Fruit fly (Drosophila melanogaster): Measurements from ENCODE around the gene Tsc1.

Gene Tsc1

DNA sequence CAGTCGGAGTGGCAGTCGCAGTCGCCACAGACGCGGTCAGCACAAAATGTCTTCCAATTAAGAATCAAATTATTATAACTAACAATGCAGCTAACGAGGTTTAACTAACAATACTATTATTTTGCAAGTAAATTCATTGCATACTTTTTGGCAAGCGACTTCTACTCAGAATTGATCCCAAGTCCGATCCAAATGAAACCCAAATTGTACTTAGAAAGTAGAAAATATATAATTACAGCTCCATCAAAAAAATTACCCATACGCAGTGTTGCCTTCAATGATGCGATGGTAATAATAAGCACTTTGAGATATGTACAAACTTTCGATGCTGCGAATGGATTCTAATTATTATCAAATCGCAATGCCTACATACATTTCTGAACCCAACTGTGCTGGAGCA is 13.7 kb downstream of the Tsc1 start (continued):
- TF ChIP-seq lz (GFP tag; optimal IDR thresholded peaks at IDR 0.05) (peak; percentile 51), CG9139 (GFP tag; optimal IDR thresholded peaks at IDR 0.05) (peak; percentile 29), cyc (GFP tag; optimal IDR thresholded peaks at IDR 0.05) (peak; percentile 20), CG8319 (GFP tag; optimal IDR thresholded peaks at IDR 0.05) (no peak), CG6792 (GFP tag; optimal IDR thresholded peaks at IDR 0.05) (peak; percentile 54), esn (GFP tag; optimal IDR thresholded peaks at IDR 0.05) (peak; percentile 59), Lpt (GFP tag; optimal IDR thresholded peaks at IDR 0.05) (no peak), topi (GFP tag; optimal IDR thresholded peaks at IDR 0.05) (peak; percentile 48), fd59A (GFP tag; optimal IDR thresholded peaks at IDR 0.05) (peak; percentile 61), spab (GFP tag; optimal IDR thresholded peaks at IDR 0.05) (peak; percentile 67), Hr4 (GFP tag; optimal IDR thresholded peaks at IDR 0.05) (peak; percentile 71), Gug (GFP tag; IDR thresholded peaks at IDR 0.05) (no peak), CG6808 (GFP tag; optimal IDR thresholded peaks at IDR 0.05) (peak; percentile 68), CG7368 (GFP tag; optimal IDR thresholded peaks at IDR 0.05) (peak; percentile 44), CG3919 (GFP tag; optimal IDR thresholded peaks at IDR 0.05) (peak; percentile 60), fkh (GFP tag; optimal IDR thresholded peaks at IDR 0.05) (no peak), CG10631 (GFP tag; optimal IDR thresholded peaks at IDR 0.05) (peak; percentile 61), Eip75B (GFP tag; optimal IDR thresholded peaks at IDR 0.05) (peak; percentile 56), Met (GFP tag; optimal IDR thresholded peaks at IDR 0.05) (peak; percentile 43), CG6854 (GFP tag; optimal IDR thresholded peaks at IDR 0.05) (no peak), ss (GFP tag; optimal IDR thresholded peaks at IDR 0.05) (peak; percentile 36 to 52), CG8632 (GFP tag; optimal IDR thresholded peaks at IDR 0.05) (peak; percentile 45), CG6163 (GFP tag; IDR thresholded peaks at IDR 0.05) (0 out of 3 replicates have a peak, but pooled peaks have one; percentile 22), CG8119 (GFP tag; IDR thresholded peaks at IDR 0.05) (peak; percentile 64; the same call in 2 of the 3 replicates)

DNA sequence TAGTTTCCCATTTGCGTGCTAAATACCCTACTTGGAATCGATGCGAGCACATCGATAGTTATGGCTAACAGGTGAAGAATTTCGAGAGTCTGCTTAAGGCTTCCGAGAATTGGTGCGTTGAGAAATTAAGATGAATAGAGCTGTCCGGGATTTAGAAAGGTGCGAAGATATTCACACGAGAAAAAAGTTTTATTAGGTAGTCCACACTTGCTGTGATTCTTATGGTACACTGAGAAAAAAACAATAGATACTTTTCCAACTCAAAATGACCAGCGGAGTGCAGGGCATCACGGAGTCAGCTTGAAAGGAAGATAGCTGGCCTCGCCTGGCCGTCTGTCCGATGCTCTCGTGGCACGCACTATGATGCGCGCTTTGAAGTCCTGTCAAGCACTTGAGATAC is 14.4 kb downstream of the Tsc1 start:
- TF ChIP-seq Met (GFP tag; optimal IDR thresholded peaks at IDR 0.05) (peak; percentile 57), Blimp-1 (GFP tag; optimal IDR thresholded peaks at IDR 0.05) (no peak), pdm3 (GFP tag; optimal IDR thresholded peaks at IDR 0.05) (peak; percentile 69), CG9139 (GFP tag; optimal IDR thresholded peaks at IDR 0.05) (peak; percentile 7), dsx (GFP tag; optimal IDR thresholded peaks at IDR 0.05; ENCODE audit: poor library complexity, severe bottlenecking) (peak; percentile 60), CG31627 (GFP tag; optimal IDR thresholded peaks at IDR 0.05) (peak; percentile 44), Sox102F (GFP tag; optimal IDR thresholded peaks at IDR 0.05) (peak; percentile 45), CG8319 (GFP tag; optimal IDR thresholded peaks at IDR 0.05) (no peak), ss (GFP tag; optimal IDR thresholded peaks at IDR 0.05) (peak; percentile 72 to 95), CG11294 (GFP tag; IDR thresholded peaks at IDR 0.05) (no peak), Hr39 (GFP tag; optimal IDR thresholded peaks at IDR 0.05) (peak; percentile 58), CG7368 (GFP tag; optimal IDR thresholded peaks at IDR 0.05) (peak; percentile 31), Gug (GFP tag; IDR thresholded peaks at IDR 0.05) (peak; percentile 57), CG11762 (GFP tag; optimal IDR thresholded peaks at IDR 0.05; ENCODE audit: insufficient read depth) (peak; percentile 58), CG3919 (GFP tag; optimal IDR thresholded peaks at IDR 0.05) (peak; percentile 77), CG32006 (GFP tag; optimal IDR thresholded peaks at IDR 0.05) (peak; percentile 89), eg (GFP tag; IDR thresholded peaks at IDR 0.05) (peak; percentile 69), acj6 (GFP tag; optimal IDR thresholded peaks at IDR 0.05) (peak; percentile 67), OdsH (GFP tag; optimal IDR thresholded peaks at IDR 0.05) (peak; percentile 68), lz (GFP tag; optimal IDR thresholded peaks at IDR 0.05) (peak; percentile 63), CG11902 (GFP tag; optimal IDR thresholded peaks at IDR 0.05) (no peak), svp (GFP tag) (peak; percentile 80), CG6276 (GFP tag; optimal IDR thresholded peaks at IDR 0.05) (peak; percentile 78), CG16779 (tag; optimal IDR thresholded peaks at IDR 0.05) (peak; percentile 42), CG4318 (GFP tag; optimal IDR thresholded peaks at IDR 0.05) (peak; percentile 81), Ets21C (GFP tag; optimal IDR thresholded peaks at IDR 0.05) (peak; percentile 11), CG8632 (GFP tag; optimal IDR thresholded peaks at IDR 0.05) (peak; percentile 42), Sox15 (GFP tag; optimal IDR thresholded peaks at IDR 0.05) (no peak), topi (GFP tag; optimal IDR thresholded peaks at IDR 0.05) (peak; percentile 55), esn (GFP tag; optimal IDR thresholded peaks at IDR 0.05) (peak; percentile 68), Lpt (GFP tag; optimal IDR thresholded peaks at IDR 0.05) (peak; percentile 34), CG34406 (GFP tag; optimal IDR thresholded peaks at IDR 0.05) (peak; percentile 3), salr (GFP tag; optimal IDR thresholded peaks at IDR 0.05) (peak; percentile 36 to 79), CG1621 (tag; optimal IDR thresholded peaks at IDR 0.05) (peak; percentile 50), vri (GFP tag; optimal IDR thresholded peaks at IDR 0.05) (peak; percentile 50), CG6854 (GFP tag; optimal IDR thresholded peaks at IDR 0.05) (no peak), CG6808 (GFP tag; optimal IDR thresholded peaks at IDR 0.05) (peak; percentile 80), Sox14 (GFP tag; optimal IDR thresholded peaks at IDR 0.05) (peak; percentile 76), Hr4 (GFP tag; optimal IDR thresholded peaks at IDR 0.05) (peak; percentile 82)

All from whole organism, prepupa.